Worm (Caenorhabditis elegans) whole organism, dauer: ENCODE data around the gene sipa-1.

ENCODE experiments used
- unc-62 ChIP-seq: sonication (generic microtip); optimal IDR thresholded peaks from 2 replicates; lab custom pipeline; 2017; ENCODE audit warnings: missing biosample characterization, missing genetic modification reagents, missing genetic modification characterization

Gene sipa-1

DNA sequence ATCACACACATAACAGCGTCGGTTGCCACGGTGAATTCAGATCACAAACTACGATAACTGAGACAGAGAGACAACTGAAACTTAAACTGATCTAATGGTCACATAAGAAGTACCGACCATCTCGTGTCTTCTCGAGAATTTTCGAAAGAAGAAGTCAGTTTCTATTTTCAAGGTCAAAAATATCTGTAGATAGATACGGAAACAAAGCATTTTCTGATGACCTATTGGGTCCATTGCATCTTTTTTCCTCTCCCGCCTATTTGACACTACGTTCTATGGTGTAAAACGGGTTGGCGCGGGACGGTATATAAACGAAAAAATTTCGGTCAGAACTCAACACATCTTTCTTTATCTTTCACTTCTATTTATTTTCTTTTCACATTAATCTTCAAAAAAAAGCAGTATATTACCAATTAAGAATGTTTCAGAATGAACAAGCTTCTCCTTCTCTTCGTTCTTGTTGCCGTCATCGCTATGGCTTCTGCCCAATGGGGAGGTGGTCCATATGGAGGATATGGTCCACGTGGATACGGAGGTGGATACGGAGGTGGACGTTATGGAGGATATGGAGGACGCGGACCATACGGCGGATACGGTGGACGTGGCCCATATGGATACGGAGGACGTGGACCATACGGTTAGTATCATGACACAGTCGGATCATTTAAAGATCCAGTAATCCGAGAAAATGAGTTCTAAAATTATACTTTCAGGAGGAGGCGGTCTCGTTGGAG lies 21.0 kb downstream of the sipa-1 start, which contains the start of gene nlp-24:
nlp-24 (plus strand) TSS at position 429 of the 734 bp plus-strand sequence.
- peak; percentile 11 for TF ChIP-seq unc-62 (GFP tag; lab: Kevin White, UChicago)

DNA sequence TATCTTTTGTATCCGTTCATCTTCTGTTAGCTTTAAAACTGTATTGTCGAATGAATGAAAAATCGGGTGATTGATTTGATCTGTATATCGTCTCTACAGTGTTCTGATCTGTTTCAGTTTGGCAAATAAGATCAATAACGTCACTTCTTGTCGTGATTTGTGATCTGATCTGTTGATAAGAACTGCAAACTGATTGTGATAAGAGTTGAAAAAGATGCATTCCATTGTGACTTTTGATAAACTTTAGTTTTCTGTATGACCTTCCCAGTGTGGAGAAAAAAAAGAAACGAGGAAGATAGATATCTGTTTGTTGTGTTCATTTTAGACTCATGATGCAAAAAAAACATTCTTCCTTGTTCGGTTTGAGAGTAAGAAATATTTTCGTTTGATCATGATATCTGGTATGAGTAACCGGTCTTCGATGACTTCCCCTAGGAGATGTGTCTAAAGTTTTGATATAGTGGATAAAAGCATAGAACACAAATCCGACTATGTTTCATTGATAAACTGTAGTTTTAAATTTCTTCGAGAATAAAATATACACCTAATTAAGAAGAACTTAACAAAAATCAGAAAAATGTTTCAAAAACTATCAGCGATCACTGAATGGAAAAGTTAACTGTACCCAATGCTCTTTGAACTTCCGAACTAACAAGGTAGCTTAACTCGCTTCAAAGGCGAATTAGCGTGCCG lies 22.1 kb downstream of the sipa-1 start:
- TF ChIP-seq unc-62 (GFP tag; lab: Kevin White, UChicago), result no peak

DNA sequence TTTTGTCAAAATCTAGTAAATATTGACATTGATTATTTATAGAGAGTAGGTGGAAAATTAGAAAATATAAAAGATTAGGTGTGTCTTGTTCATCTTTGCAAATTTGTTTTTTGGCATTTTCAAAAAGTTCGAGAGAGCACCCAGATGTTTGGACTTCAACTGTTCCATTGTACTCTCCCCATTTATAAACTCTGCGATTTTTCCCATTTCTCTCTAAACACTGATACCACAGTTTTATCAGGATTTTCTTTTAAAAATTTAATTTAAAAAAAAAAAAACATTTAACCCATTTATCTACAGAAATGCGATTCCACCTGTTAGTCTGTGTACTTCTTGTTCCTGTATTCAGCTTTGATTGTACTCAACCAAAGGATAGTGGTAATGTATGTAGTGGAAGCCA lies 24.1 kb downstream of the sipa-1 start, which contains the start of gene tag-290:
tag-290 (plus strand) TSS at position 301 of the 400 bp plus-strand sequence.
- TF ChIP-seq unc-62 (GFP tag; lab: Kevin White, UChicago), result no peak

DNA sequence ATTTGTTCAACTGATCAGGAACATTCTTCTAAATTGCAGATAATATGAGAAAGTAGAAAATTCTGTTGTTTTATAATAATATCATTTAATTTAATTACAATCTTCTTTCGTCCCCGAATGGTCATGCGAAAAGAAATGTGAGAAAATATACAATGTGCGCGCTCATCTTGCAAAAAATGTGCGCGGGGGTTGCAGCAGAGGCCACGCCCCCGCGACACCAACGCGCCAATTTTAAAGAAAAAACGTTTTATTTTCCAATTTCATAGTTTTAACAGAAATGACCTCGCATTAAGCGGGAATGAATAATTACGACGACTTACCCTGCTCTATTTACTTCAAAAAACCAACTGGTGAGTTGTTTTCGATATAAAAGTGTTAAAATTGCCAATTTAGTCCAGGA lies 26.6 kb downstream of the sipa-1 start, which contains the start of gene sas-5:
sas-5 (plus strand) TSS at position 257 of the 400 bp plus-strand sequence.
- TF ChIP-seq unc-62 (GFP tag; lab: Kevin White, UChicago), result no peak

DNA sequence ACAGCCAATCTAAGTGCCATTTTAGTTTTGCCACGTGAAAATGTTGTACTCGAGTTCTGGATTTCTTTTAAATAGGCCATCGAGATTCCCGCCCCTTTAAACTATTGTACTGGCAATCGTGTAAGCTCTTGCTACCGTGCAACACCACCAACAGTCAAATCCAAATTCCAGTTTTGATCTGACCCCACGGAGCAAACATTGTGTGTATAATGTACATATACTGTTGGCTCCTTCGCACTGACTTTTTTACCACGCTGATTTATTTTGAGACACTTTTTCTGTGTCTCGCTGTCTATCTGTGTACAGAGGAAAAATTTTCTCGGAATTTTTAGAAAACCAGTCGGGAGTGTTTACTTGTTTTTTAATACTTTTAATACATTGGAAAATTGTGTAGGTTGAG lies 27.0 kb downstream of the sipa-1 start, which contains the start of gene piit-1:
piit-1 (minus strand) TSS at position 101 of the 400 bp plus-strand sequence.
- TF ChIP-seq unc-62 (GFP tag; lab: Kevin White, UChicago), result no peak

DNA sequence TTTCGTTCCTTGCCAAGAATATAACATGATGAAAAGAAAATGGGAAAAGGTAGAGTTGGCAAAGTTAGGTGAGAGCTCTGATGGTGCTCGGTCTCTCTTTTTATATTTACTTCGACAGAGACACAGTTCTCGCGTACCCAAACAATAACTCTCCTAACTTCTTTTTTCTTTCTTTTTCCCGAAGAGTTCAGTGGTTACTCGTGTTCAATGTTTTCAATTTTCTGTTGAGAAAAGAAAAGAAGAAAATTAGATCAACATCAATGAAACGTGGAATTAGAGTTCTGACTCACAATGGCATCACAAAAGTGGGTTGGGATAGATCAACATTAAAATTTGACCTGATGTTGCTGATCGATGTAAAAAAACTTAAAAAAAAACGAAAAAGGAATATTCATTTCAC lies 30.7 kb downstream of the sipa-1 start, which contains the start of gene idpp-16:
idpp-16 (minus strand) TSS at position 101 of the 400 bp plus-strand sequence.
- no peak for TF ChIP-seq unc-62 (GFP tag; lab: Kevin White, UChicago)

DNA sequence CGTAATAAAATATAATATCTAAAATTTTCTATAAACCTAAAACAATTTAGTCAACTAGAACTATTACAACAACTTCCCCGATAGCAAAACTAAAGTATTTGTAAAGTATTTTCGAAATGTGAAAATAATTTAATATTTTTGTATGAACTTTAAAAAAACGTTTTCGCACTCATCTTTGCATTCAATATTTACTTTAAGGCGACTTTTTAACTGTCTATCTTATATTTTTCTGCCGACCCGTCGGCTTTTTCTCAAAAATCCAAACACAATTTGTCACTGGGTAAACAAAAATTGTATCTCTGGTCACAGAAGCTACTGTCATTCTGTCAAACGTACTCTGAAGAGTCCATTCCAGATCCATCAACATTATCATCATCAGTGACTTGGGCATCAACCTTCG lies 31.9 kb downstream of the sipa-1 start:
- no peak for TF ChIP-seq unc-62 (GFP tag; lab: Kevin White, UChicago)

DNA sequence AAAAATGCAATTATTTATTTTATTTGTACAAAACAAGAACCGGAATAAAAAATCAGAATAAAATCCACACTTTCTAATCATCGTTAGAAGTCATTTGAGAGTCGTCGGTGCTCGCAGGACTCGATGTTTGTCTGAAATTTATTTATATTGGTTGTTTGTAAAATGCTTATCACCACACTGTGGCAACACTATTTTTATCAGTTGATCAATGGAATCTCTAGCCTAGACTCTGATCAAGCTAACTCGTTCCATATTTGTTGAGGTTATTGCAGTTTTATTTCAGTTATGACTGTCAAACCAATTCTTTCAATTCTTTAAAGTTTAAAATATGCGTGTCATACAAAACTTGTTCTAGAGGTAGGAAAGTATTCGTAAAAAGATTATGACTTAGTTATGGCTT lies 32.6 kb downstream of the sipa-1 start, which contains the start of gene dhs-20:
dhs-20 (minus strand) TSS at position 80 of the 400 bp plus-strand sequence.
- no peak for TF ChIP-seq unc-62 (GFP tag; lab: Kevin White, UChicago)

DNA sequence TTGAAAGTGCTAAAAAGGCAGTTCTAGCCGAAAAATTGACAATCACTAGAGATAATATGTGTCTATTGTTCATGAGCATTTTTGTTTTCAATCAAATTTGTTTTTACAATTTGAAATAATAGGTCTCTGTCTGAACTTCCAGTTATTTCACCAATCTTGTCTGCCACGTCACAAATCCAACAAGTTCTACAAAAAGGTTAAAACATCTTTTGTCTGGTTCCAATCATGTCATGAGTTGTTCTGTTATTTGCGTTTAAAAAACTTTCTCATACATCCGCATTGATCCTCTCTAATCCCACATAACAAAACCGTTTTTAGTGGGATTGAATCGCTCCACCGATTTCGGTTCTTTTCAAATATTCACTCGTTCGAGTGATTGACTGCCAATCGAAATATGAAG lies 36.3 kb downstream of the sipa-1 start, which contains the start of gene F35B12.9:
F35B12.9 (plus strand) TSS at position 372 of the 400 bp plus-strand sequence.
- TF ChIP-seq unc-62 (GFP tag; lab: Kevin White, UChicago), result no peak

DNA sequence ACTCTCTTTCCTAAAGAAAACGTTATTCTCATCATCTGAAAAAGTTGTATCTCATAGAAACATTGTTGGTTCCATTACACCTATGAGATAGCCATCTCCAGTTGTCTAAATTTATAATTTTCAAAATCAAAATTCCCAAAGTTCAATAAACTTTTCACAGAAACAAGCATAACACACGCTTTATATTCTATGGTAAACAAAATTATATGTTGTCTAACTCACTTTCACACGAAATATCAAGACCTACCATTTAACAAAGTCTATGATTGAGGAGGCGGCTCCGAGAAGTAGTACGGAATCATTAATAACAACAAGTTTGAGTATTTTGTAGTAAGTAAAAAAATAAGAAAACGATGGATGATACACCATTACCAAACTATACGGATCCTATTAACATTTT lies 38.3 kb downstream of the sipa-1 start, which contains the start of gene srx-84:
srx-84 (plus strand) TSS at position 301 of the 400 bp plus-strand sequence.
- no peak for TF ChIP-seq unc-62 (GFP tag; lab: Kevin White, UChicago)

DNA sequence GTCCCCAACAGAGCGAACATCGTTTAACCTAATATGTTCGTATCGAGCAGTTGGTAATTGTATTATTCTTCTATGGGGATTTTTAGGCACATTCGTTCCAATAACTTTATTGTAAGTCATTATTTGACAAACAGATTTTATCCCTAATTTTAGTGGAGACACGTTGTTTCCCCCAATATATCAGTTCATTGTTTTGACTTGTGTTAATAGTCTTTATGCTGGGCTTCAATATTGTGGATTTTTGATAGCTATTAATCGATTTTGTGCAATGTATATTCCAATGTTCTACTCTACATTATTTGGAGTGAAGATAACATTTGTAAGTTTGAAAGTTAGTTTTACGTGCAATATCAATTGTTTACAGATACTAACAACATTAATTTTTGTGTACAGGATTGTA lies 43.2 kb downstream of the sipa-1 start:
- TF ChIP-seq unc-62 (GFP tag; lab: Kevin White, UChicago), result no peak

DNA sequence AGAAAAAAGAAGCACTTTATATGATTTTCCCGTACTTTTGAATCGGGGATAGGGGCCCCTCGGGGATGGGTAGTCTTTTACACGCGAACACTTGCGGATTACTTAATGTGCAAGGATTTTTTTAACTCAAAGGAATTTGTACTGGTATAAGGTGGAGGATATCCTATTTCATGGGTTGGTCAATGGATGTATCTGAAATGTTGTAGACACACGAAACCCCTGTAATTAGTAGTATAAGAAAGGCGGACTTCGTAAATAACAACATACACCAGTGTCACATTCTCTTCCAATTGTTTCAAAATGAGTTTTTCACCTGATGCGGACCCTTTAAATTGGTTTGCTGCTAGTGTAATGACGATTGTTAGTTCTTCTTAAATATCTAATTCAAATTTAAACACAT lies 43.7 kb downstream of the sipa-1 start, which contains the start of gene srx-80:
srx-80 (plus strand) TSS at position 301 of the 400 bp plus-strand sequence.
- no peak for TF ChIP-seq unc-62 (GFP tag; lab: Kevin White, UChicago)

DNA sequence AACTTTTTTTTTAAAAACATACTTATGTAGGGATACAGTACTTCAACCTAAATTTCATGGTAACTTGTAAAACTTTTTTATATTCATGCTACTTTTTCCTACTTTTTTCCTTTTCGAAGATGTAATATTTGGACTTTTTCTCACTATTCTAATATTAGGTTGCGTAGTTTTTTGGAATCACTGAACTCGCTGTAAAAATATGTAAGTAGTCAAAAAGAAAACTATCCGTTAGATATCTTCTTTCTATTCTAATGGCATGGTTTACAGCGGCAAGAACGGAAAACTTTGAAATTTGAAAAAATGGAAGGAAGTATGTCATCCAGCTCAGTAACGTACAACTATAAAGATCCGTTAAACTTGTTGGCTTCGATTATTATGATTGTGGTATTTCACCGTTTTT lies 47.7 kb downstream of the sipa-1 start, which contains the start of gene srx-82:
srx-82 (plus strand) TSS at position 301 of the 400 bp plus-strand sequence.
- no peak for TF ChIP-seq unc-62 (GFP tag; lab: Kevin White, UChicago)

DNA sequence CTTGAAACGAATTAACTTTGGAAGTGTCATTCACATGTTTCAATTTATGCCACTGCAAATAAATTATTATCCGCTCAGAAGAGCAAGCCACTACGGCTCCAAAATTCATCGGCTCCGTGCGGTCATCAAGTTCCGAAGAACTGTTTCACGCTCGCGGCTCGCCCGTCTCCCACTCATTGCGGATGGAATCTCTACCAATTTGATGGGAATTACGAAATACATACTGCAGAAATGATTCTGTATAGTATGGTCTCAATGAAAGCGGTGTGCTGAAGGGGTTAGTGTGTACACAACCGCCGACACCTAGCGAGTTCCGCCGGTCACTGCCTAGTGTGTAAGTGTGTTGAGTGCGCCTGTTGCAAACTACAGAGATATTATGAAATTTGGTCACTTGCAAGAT lies 52.0 kb downstream of the sipa-1 start:
- TF ChIP-seq unc-62 (GFP tag; lab: Kevin White, UChicago), result no peak

DNA sequence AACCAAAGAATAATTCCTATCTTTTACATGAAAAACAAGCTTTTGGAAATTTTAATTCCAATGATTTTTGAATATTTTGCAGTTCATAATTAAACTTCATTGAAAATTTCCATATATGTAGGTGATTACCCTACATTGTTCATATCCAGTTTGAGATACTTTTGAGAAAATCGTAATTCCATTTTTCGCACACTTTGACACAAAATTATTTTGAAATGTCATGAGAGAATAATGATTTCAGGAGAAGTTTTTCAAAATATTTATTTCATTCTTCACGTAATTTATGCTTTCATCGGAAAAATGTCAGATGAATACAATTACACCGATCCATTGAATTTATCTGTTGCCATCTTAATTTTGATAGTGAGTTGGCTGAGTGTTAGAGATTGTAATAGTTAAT lies 53.9 kb downstream of the sipa-1 start, which contains the start of gene srx-88:
srx-88 (plus strand) TSS at position 301 of the 400 bp plus-strand sequence.
- TF ChIP-seq unc-62 (GFP tag; lab: Kevin White, UChicago), result no peak
